Worm (Caenorhabditis elegans) whole organism, L4 larva: ENCODE data around the gene C18B12.4.

ENCODE experiments used
- D1046.2 ChIP-seq: fragments of 200-800 bp; sonication (Bioruptor generic); IDR thresholded peaks from 2 replicates; pipeline ENCODE4 v1.3.6; 2022; ENCODE audit warnings: missing genetic modification characterization, missing compliant biosample characterization
- F10B5.3 ChIP-seq: sonication (generic microtip); optimal IDR thresholded peaks from 2 replicates; lab custom pipeline; 2016; ENCODE audit warnings: mild to moderate bottlenecking, missing genetic modification characterization, missing compliant biosample characterization
- F26F4.8 ChIP-seq: fragments of 200-800 bp; sonication (Bioruptor generic); conservative IDR thresholded peaks from 2 replicates; pipeline ENCODE4 v1.3.6; 2022; ENCODE audit warnings: missing genetic modification characterization, missing compliant biosample characterization
- F44E2.7 ChIP-seq: fragments of 200-800 bp; sonication (Bioruptor generic); IDR thresholded peaks from 2 replicates; pipeline ENCODE4 v2.1.2; 2022; ENCODE audit warnings: missing genetic modification characterization, missing compliant biosample characterization
- T20F7.1 ChIP-seq: fragments of 200-800 bp; sonication (Bioruptor generic); optimal IDR thresholded peaks from 2 replicates; lab custom pipeline; 2018; ENCODE audit warnings: mild to moderate bottlenecking, missing genetic modification characterization, missing compliant biosample characterization
- Y5F2A.4 ChIP-seq: fragments of 200-800 bp; sonication (Bioruptor generic); optimal IDR thresholded peaks from 2 replicates; lab custom pipeline; 2018; ENCODE audit warnings: mild to moderate bottlenecking, missing genetic modification characterization, missing compliant biosample characterization
- Y75B8A.6 ChIP-seq: fragments of 200-800 bp; sonication (Bioruptor generic); IDR thresholded peaks from 2 replicates; pipeline ENCODE4 v1.3.6; 2022; ENCODE audit warnings: missing genetic modification reagents, missing genetic modification characterization, missing compliant biosample characterization
- aha-1 ChIP-seq: fragments of 150-350 bp; peaks from one replicate; lab custom pipeline; 2014; ENCODE audit warnings: missing biosample characterization, missing genetic modification characterization
- ceh-20 ChIP-seq: fragments of 200-800 bp; sonication (Bioruptor generic); IDR thresholded peaks from 2 replicates; pipeline ENCODE4 v1.3.6; 2022; ENCODE audit warnings: missing genetic modification reagents, missing genetic modification characterization, missing compliant biosample characterization
- ces-1 ChIP-seq: fragments of 150-350 bp; sonication (generic microtip); optimal IDR thresholded peaks from 4 replicates; lab custom pipeline; 2014; ENCODE audit warnings: missing biosample characterization, missing genetic modification reagents, missing genetic modification characterization
- ctbp-1 ChIP-seq: fragments of 200-800 bp; sonication (Bioruptor generic); IDR thresholded peaks from 2 replicates; pipeline ENCODE4 v1.3.6; 2022; ENCODE audit warnings: missing genetic modification reagents, missing genetic modification characterization, missing compliant biosample characterization
- daf-16 ChIP-seq, 3 experiments: sonication (generic microtip); optimal IDR thresholded peaks; 2 replicates each; lab custom pipeline; 2016 to 2017; ENCODE audit warnings: missing genetic modification characterization in 3 of 3, missing genetic modification reagents in 3 of 3, mild to moderate bottlenecking in 2 of 3, missing compliant biosample characterization in 2 of 3, missing biosample characterization in 1 of 3, moderate library complexity in 1 of 3
- dmd-8 ChIP-seq: fragments of 200-800 bp; sonication (Bioruptor generic); IDR thresholded peaks from 2 replicates; pipeline ENCODE4 v1.3.6; 2022; ENCODE audit warnings: missing genetic modification characterization, missing compliant biosample characterization
- duxl-1 ChIP-seq: sonication (generic microtip); optimal IDR thresholded peaks from 2 replicates; lab custom pipeline; 2016; ENCODE audit warnings: mild to moderate bottlenecking, missing genetic modification characterization, moderate library complexity, missing compliant biosample characterization; ENCODE audit not compliant: poor library complexity
- egl-43 ChIP-seq: fragments of 200-800 bp; sonication (Bioruptor generic); IDR thresholded peaks from 2 replicates; pipeline ENCODE4 v1.3.6; 2022; ENCODE audit warnings: missing genetic modification reagents, missing genetic modification characterization, missing compliant biosample characterization
- fkh-10 ChIP-seq: fragments of 150-350 bp; optimal IDR thresholded peaks from 2 replicates; lab custom pipeline; 2014; ENCODE audit warnings: missing biosample characterization, missing genetic modification reagents, missing genetic modification characterization
- hif-1 ChIP-seq, 2 experiments: sonication (generic microtip); optimal IDR thresholded peaks; 2 replicates each; lab custom pipeline; 2016 to 2017; ENCODE audit warnings: missing compliant biosample characterization in 2 of 2, missing genetic modification characterization in 2 of 2, missing genetic modification reagents in 2 of 2, missing genotype in 2 of 2, mild to moderate bottlenecking in 1 of 2
- hlh-11 ChIP-seq: fragments of 200-800 bp; sonication (Bioruptor generic); optimal IDR thresholded peaks from 2 replicates; lab custom pipeline; 2018; ENCODE audit warnings: mild to moderate bottlenecking, missing genetic modification characterization, missing compliant biosample characterization
- hlh-30 ChIP-seq: sonication (generic microtip); optimal IDR thresholded peaks from 2 replicates; lab custom pipeline; 2017; ENCODE audit warnings: antibody characterized with exemption, mild to moderate bottlenecking, missing genetic modification characterization, missing compliant biosample characterization; ENCODE audit not compliant: insufficient read depth
- hmg-1.1 ChIP-seq: fragments of 200-800 bp; sonication (Bioruptor generic); IDR thresholded peaks from 2 replicates; pipeline ENCODE4 v1.3.6; 2022; ENCODE audit warnings: missing genetic modification reagents, missing genetic modification characterization, missing compliant biosample characterization
- jun-1 ChIP-seq: fragments of 150-350 bp; optimal IDR thresholded peaks from 2 replicates; lab custom pipeline; 2014; ENCODE audit warnings: missing biosample characterization, missing genetic modification reagents, missing genetic modification characterization
- lin-29 ChIP-seq: fragments of 200-800 bp; sonication (Bioruptor generic); IDR thresholded peaks from 2 replicates; pipeline ENCODE4 v1.3.6; 2022; ENCODE audit warnings: missing genetic modification reagents, missing genetic modification characterization, missing compliant biosample characterization
- mxl-2 ChIP-seq: fragments of 200-800 bp; sonication (Bioruptor generic); conservative IDR thresholded peaks from 2 replicates; pipeline ENCODE4 v1.3.6; 2022; ENCODE audit warnings: missing genetic modification reagents, missing genetic modification characterization, missing compliant biosample characterization
- nhr-25 ChIP-seq: sonication (generic microtip); optimal IDR thresholded peaks from 2 replicates; lab custom pipeline; 2017; ENCODE audit warnings: missing genetic modification characterization, mild to moderate bottlenecking, missing compliant biosample characterization, antibody characterized with exemption, moderate library complexity, borderline replicate concordance; ENCODE audit not compliant: insufficient read depth
- nhr-41 ChIP-seq: fragments of 200-800 bp; sonication (Bioruptor generic); IDR thresholded peaks from 2 replicates; pipeline ENCODE4 v1.3.6; 2022; ENCODE audit warnings: missing genetic modification reagents, missing genetic modification characterization, missing compliant biosample characterization
- set-16 ChIP-seq: fragments of 200-800 bp; sonication (Bioruptor generic); IDR thresholded peaks from 2 replicates; pipeline ENCODE4 v1.3.6; 2022; ENCODE audit warnings: missing genetic modification reagents, missing genetic modification characterization, missing compliant biosample characterization
- spr-1 ChIP-seq: sonication (generic microtip); optimal IDR thresholded peaks from 2 replicates; lab custom pipeline; 2016; ENCODE audit warnings: mild to moderate bottlenecking, missing genetic modification characterization, missing compliant biosample characterization
- tra-1 ChIP-seq: fragments of 200-800 bp; sonication (Bioruptor generic); IDR thresholded peaks from 2 replicates; pipeline ENCODE4 v1.3.6; 2022; ENCODE audit warnings: missing genetic modification reagents, missing genetic modification characterization, missing compliant biosample characterization
- unc-39 ChIP-seq: sonication (generic microtip); optimal IDR thresholded peaks from 2 replicates; lab custom pipeline; 2017; ENCODE audit warnings: missing biosample characterization, missing genetic modification characterization
- unc-62 ChIP-seq, 3 experiments: fragments of 150-350 bp in 1 of 3; sonication (generic microtip); optimal IDR thresholded peaks in 2 of 3; peaks in 1 of 3; 1 replicate in 1 of 3; 2 replicates in 2 of 3; lab custom pipeline; 2014 to 2017; ENCODE audit warnings: missing biosample characterization in 3 of 3, missing genetic modification characterization in 3 of 3, missing genetic modification reagents in 3 of 3, missing genotype in 1 of 3
- zag-1 ChIP-seq: fragments of 150-350 bp; optimal IDR thresholded peaks from 2 replicates; lab custom pipeline; 2014; ENCODE audit warnings: missing biosample characterization, missing genetic modification characterization
- zfp-2 ChIP-seq: sonication (generic microtip); optimal IDR thresholded peaks from 2 replicates; lab custom pipeline; 2016; ENCODE audit warnings: mild to moderate bottlenecking, missing genetic modification characterization, missing compliant biosample characterization
- zfp-3 ChIP-seq: fragments of 200-800 bp; sonication (Bioruptor generic); conservative IDR thresholded peaks from 2 replicates; pipeline ENCODE4 v1.3.6; 2022; ENCODE audit warnings: missing genetic modification reagents, missing genetic modification characterization, missing compliant biosample characterization

C18B12.4 gene

DNA sequence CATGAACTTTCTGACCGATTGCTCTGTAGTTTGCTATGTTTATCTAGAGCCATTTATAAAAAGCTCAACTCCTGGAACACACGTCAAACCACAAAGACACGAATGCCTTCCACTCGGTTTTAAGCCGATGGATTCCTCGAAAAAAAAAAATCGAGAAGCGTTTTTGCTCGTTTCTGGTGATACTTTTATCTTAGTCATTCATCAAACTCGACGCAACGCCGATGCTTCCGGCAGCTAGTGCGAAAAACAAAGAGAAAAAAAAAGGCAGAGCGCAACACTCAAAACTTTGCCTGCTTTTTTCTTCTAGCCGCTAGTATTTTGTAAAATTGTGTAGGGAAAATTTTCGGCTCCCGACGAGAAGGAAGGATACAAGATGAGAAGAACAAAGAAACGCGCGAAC lies 12.8 kb downstream of the C18B12.4 start (continued):
- TF ChIP-seq ceh-20: peak; percentile 56; the same call in 1 of the 2 replicates
- TF ChIP-seq, all 104 proteins: peak for 5

DNA sequence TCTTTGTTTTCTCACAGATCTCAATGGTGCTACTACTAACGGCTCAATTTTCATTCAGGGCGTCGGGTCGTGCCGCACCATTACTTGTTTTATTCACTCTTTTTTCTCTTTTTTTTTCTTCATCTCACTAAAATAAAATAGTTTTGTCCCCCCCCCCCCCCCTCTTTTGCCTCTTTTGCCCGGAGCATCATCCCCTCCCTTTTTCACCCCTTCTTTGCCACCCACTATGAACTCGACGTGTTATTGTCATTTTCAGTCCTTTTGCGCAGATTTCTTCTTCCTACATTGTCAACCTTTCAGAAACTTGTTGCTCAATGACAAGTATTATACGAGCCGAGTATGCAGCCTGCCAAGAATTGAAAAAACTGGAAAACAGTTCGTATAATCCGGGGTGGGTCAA lies 14.4 kb downstream of the C18B12.4 start, which contains the start of gene seb-3:
Gene seb-3, plus strand, starts transcription at position 301 of the 400 bp plus-strand sequence.
- TF ChIP-seq T20F7.1 (GFP tag; lab: Kevin White, UChicago) (no peak), nhr-25 (tag; lab: Kevin White, UChicago) (no peak), F10B5.3 (no peak), F44E2.7 (GFP tag; lab: Robert Waterston, UW) (no peak), jun-1 (no peak), hlh-11 (tag; lab: Kevin White, UChicago) (no peak), F26F4.8 (GFP tag; lab: Robert Waterston, UW) (no peak), zag-1 (tag; lab: Kevin White, UChicago) (no peak)

DNA sequence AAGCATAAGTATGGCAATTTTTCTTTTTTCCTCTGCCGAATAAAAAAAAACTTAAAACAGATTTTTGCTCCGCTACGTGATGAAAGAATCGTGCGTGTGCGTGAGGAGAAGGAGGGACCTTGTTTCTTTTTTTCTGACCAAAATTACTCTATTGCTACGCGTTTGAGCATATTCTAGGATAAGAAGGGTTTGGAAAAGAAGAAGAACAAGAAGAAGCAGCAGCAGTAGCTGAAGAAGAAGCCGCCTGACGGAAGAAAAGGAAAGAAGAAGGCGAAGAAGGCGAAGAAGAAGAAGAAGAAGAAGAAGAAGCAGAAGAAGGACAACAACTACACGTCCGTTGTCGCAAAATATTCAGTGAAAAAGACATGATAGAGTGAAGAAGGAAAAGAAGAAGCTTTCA lies 24.3 kb downstream of the C18B12.4 start:
- TF ChIP-seq egl-43 (GFP tag; lab: Robert Waterston, UW): no peak
- peak; percentile 36; the same call in 1 of the 2 replicates for TF ChIP-seq set-16 (GFP tag; lab: Robert Waterston, UW)
- no peak for TF ChIP-seq spr-1 (tag; lab: Kevin White, UChicago)
- peak; percentile 74 for TF ChIP-seq fkh-10 (GFP tag; lab: Kevin White, UChicago)
- no peak for TF ChIP-seq ctbp-1 (GFP tag; lab: Robert Waterston, UW)

DNA sequence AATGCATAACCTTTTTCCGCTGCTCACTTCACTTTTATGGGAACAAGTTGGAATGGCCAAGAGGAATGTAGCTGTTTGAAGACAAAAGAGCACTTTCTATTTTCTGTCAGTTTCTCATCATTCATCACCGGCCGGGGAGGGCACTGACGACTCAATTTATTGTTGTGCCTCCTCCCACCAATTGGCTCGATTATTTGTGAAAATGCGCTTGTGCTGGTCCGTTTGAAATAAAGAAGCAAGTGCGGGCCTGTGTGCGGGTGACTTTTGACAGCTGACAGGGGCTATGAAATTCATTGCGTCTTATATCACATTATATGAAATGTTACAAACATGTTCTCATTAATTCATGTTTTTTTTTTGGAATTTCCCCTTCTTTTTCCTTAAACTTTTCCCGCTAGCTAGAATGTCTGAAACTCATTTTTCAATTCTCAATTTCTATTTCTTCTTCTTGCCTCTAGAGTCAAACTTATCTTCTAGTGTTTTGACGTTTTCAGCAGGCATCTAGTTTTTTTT lies 26.4 kb downstream of the C18B12.4 start:
- peak in 1 of 2 experiments; percentile 94 for TF ChIP-seq unc-62 (GFP tag; optimal IDR thresholded peaks at IDR 0.05 in 1 of 2; lab: Kevin White, UChicago)
- TF ChIP-seq unc-62 (tag; optimal IDR thresholded peaks at IDR 0.05; lab: Kevin White, UChicago): no peak
- peak in 1 of 2 experiments; percentile 21 for TF ChIP-seq daf-16 (GFP tag; optimal IDR thresholded peaks at IDR 0.05; lab: Kevin White, UChicago)
- no peak for TF ChIP-seq daf-16 (tag; optimal IDR thresholded peaks at IDR 0.05; lab: Kevin White, UChicago)
- no peak for TF ChIP-seq duxl-1 (tag; lab: Kevin White, UChicago)
- no peak for TF ChIP-seq hmg-1.1 (GFP tag; lab: Robert Waterston, UW)
- TF ChIP-seq hlh-11 (tag; lab: Kevin White, UChicago): peak; percentile 29
- TF ChIP-seq zfp-3 (GFP tag; lab: Robert Waterston, UW): no peak

DNA sequence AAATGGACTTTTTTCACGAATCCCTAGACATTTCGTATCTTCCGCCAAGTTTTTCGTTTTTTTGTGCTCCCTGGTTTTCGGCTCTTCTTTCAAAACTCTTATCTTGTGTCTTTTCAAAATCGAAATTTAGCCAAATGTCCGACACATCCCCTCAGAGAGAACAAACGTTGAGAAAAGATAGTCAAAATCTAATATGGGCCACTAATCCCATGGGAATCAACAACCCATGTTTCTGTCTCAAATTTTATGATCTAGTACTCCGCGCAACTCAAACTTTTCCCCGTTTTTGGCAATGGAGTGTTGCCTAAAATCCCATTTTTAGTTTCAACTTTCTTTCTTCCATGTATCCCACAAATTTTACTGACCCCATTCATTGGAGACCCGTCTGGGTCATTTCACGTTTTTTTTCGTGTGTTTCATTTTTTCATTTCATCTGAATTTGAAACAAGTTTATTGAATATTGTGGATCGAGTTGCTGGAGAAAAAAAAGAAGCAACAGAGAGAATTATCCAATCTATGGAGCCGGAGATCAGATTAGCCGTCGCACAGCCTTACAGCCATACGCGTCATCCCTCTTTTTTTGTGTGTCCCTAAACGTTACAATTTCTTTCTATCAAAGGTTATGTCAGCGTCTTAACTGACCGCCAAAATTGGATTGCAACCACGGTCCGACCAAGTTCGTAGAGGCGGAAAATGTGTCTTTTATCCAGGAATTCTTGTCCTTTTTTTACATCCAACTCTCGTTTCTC lies 28.7 kb downstream of the C18B12.4 start:
- TF ChIP-seq hif-1 (tag; optimal IDR thresholded peaks at IDR 0.05; lab: Kevin White, UChicago) (no peak), mxl-2 (GFP tag; lab: Robert Waterston, UW) (no peak), zfp-2 (no peak), nhr-41 (GFP tag; lab: Robert Waterston, UW) (no peak), spr-1 (tag; lab: Kevin White, UChicago) (no peak), hlh-11 (tag; lab: Kevin White, UChicago) (no peak), Y5F2A.4 (no peak), zfp-3 (GFP tag; lab: Robert Waterston, UW) (no peak), tra-1 (GFP tag; lab: Robert Waterston, UW) (no peak), dmd-8 (GFP tag; lab: Robert Waterston, UW) (no peak), ctbp-1 (GFP tag; lab: Robert Waterston, UW) (no peak), aha-1 (peak; percentile 38), unc-62 (GFP tag; optimal IDR thresholded peaks at IDR 0.05 in 1 of 2; lab: Kevin White, UChicago) (peak in 1 of 2 experiments; percentile 94), unc-62 (tag; optimal IDR thresholded peaks at IDR 0.05; lab: Kevin White, UChicago) (no peak), D1046.2 (GFP tag; lab: Robert Waterston, UW) (no peak), Y75B8A.6 (no peak), unc-39 (tag; lab: Kevin White, UChicago) (no peak), ces-1 (GFP tag; lab: Kevin White, UChicago) (peak; percentile 65), egl-43 (GFP tag; lab: Robert Waterston, UW) (no peak), fkh-10 (GFP tag; lab: Kevin White, UChicago) (peak; percentile 49), hlh-30 (tag; lab: Kevin White, UChicago) (no peak), lin-29 (GFP tag; lab: Robert Waterston, UW) (no peak)
